Fruit fly (Drosophila melanogaster) whole organism, adult: ENCODE data around the gene CG8028.

Experiments
- CG11617 ChIP-seq: fragments of 200-800 bp; sonication (Bioruptor generic); optimal IDR thresholded peaks from 2 replicates; lab custom pipeline; 2017; ENCODE audit warnings: mild to moderate bottlenecking, missing biosample characterization, missing genetic modification reagents, missing genetic modification characterization
- CG14711 ChIP-seq: fragments of 200-800 bp; sonication (Bioruptor generic); optimal IDR thresholded peaks from 2 replicates; lab custom pipeline; 2018; ENCODE audit warnings: missing biosample characterization, mild to moderate bottlenecking, missing genetic modification characterization, moderate library complexity
- CG7101 ChIP-seq: fragments of 200-800 bp; sonication (Bioruptor generic); optimal IDR thresholded peaks from 2 replicates; lab custom pipeline; 2018; ENCODE audit warnings: missing biosample characterization, mild to moderate bottlenecking, missing genetic modification characterization, moderate library complexity
- Mnt ChIP-seq: fragments of 200-800 bp; sonication (Bioruptor generic); optimal IDR thresholded peaks from 2 replicates; lab custom pipeline; 2016; ENCODE audit warnings: missing biosample characterization, mild to moderate bottlenecking, missing genetic modification characterization
- bab1 ChIP-seq: fragments of 200-800 bp; sonication (Bioruptor generic); optimal IDR thresholded peaks from 3 replicates; lab custom pipeline; 2019; ENCODE audit warnings: missing biosample characterization, mild to moderate bottlenecking, missing genetic modification characterization, moderate library complexity
- cic ChIP-seq: fragments of 200-800 bp; sonication (Bioruptor generic); optimal IDR thresholded peaks from 2 replicates; lab custom pipeline; 2017; ENCODE audit warnings: missing biosample characterization, mild to moderate bottlenecking, missing genetic modification characterization, moderate library complexity
- cnc ChIP-seq, 2 experiments: fragments of >200 bp; optimal IDR thresholded peaks; 2 replicates each; lab custom pipeline; 2017
- ovo ChIP-seq: fragments of 200-800 bp; sonication (Bioruptor generic); optimal IDR thresholded peaks from 2 replicates; lab custom pipeline; 2016; ENCODE audit warnings: missing biosample characterization, missing genetic modification characterization
- toe ChIP-seq: fragments of 200-800 bp; sonication (Bioruptor generic); optimal IDR thresholded peaks from 2 replicates; lab custom pipeline; 2016; ENCODE audit warnings: missing biosample characterization, missing genetic modification characterization

DNA sequence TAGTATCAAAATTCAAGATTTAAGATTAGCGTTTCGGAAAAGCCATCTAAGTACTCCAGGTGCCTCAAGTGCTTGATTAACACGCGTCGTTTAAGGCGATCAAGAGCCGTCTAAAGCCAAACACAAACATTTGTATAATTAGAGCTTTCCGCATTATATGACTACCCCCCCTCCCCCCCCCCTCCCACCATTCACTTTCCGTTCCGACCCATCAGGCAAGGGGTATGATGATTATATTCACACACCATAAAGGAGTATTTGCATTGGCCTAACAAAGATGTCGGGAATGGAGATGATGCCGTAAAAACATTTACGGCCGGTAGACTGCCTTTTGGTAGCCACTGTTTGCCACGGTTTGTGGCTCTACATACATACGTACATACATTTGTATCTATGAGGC lies 26.4 kb upstream of the CG8028 start:
- TF ChIP-seq cic (GFP tag; lab: Kevin White, UChicago), result peak; percentile 19
- no peak for TF ChIP-seq ovo (GFP tag; lab: Kevin White, UChicago)
- no peak for TF ChIP-seq Mnt (GFP tag; lab: Kevin White, UChicago)
- TF ChIP-seq toe (GFP tag; lab: Kevin White, UChicago), result no peak
- TF ChIP-seq CG11617 (GFP tag; lab: Kevin White, UChicago), result no peak
- TF ChIP-seq CG7101 (tag; lab: Kevin White, UChicago), result no peak
- TF ChIP-seq cnc (optimal IDR thresholded peaks at IDR 0.05; lab: Kevin White, UChicago), result no peak
- no peak for TF ChIP-seq bab1 (GFP tag; lab: Kevin White, UChicago)
- no peak for TF ChIP-seq CG14711 (tag; lab: Kevin White, UChicago)
